Worm (Caenorhabditis elegans) whole organism, L1 larva: Measurements from ENCODE around the gene Y45F10D.7.

Experiments
- C04F5.9 ChIP-seq: sonication (generic microtip); optimal IDR thresholded peaks from 2 replicates; lab custom pipeline; 2016; ENCODE audit warnings: missing genetic modification characterization, missing compliant biosample characterization
- C34B4.2 ChIP-seq: sonication (generic microtip); optimal IDR thresholded peaks from 2 replicates; lab custom pipeline; 2017; ENCODE audit warnings: mild to moderate bottlenecking, missing genetic modification characterization, missing compliant biosample characterization
- ceh-8 ChIP-seq: fragments of 200-800 bp; sonication (Bioruptor generic); optimal IDR thresholded peaks from 2 replicates; lab custom pipeline; 2018; ENCODE audit warnings: mild to moderate bottlenecking, missing genetic modification characterization, moderate library complexity, missing compliant biosample characterization
- ceh-82 ChIP-seq, 3 experiments: fragments of 150-350 bp in 1 of 3; sonication (generic microtip) in 2 of 3; optimal IDR thresholded peaks; 2 replicates each; lab custom pipeline; 2014 to 2017; ENCODE audit warnings: missing biosample characterization in 3 of 3, missing genetic modification characterization in 3 of 3
- ceh-90 ChIP-seq: sonication (generic microtip); optimal IDR thresholded peaks from 2 replicates; lab custom pipeline; 2016; ENCODE audit warnings: missing genetic modification characterization, missing compliant biosample characterization
- ces-1 ChIP-seq: fragments of 150-350 bp; optimal IDR thresholded peaks from 2 replicates; lab custom pipeline; 2014; ENCODE audit warnings: missing biosample characterization, missing genetic modification reagents, missing genetic modification characterization
- dsc-1 ChIP-seq: sonication (generic microtip); optimal IDR thresholded peaks from 2 replicates; lab custom pipeline; 2016; ENCODE audit warnings: mild to moderate bottlenecking, missing genetic modification characterization, missing compliant biosample characterization
- efl-1 ChIP-seq, 4 experiments: fragments of 150-350 bp; optimal IDR thresholded peaks in 3 of 4; peaks in 1 of 4; 1 replicate in 1 of 4; 2 replicates in 3 of 4; lab custom pipeline; 2014; ENCODE audit warnings: missing biosample characterization in 2 of 4, missing genetic modification characterization in 2 of 4, missing genetic modification reagents in 2 of 4
- elt-2 ChIP-seq: sonication (generic microtip); optimal IDR thresholded peaks from 2 replicates; lab custom pipeline; 2016; ENCODE audit warnings: missing genetic modification characterization, mild to moderate bottlenecking, inconsistent platforms, missing compliant biosample characterization, missing genetic modification reagents
- ets-5 ChIP-seq: fragments of 200-800 bp; sonication (Bioruptor generic); IDR thresholded peaks from 2 replicates; pipeline ENCODE4 v1.3.6; 2022; ENCODE audit warnings: missing genetic modification characterization, missing compliant biosample characterization
- fkh-10 ChIP-seq: sonication (generic microtip); optimal IDR thresholded peaks from 2 replicates; lab custom pipeline; 2017; ENCODE audit warnings: missing biosample characterization, missing genetic modification reagents, missing genetic modification characterization
- fkh-4 ChIP-seq: sonication (generic microtip); optimal IDR thresholded peaks from 2 replicates; lab custom pipeline; 2016; ENCODE audit warnings: missing compliant biosample characterization, missing genetic modification characterization, borderline replicate concordance
- fkh-8 ChIP-seq: sonication (generic microtip); optimal IDR thresholded peaks from 2 replicates; lab custom pipeline; 2016; ENCODE audit warnings: mild to moderate bottlenecking, missing genetic modification characterization, missing compliant biosample characterization
- jun-1 ChIP-seq: fragments of 150-350 bp; optimal IDR thresholded peaks from 2 replicates; lab custom pipeline; 2014; ENCODE audit warnings: missing biosample characterization, missing genetic modification reagents, missing genetic modification characterization
- lin-14 ChIP-seq: fragments of 200-800 bp; sonication (Bioruptor generic); optimal IDR thresholded peaks from 2 replicates; lab custom pipeline; 2018; ENCODE audit warnings: mild to moderate bottlenecking, missing genetic modification characterization, moderate library complexity, missing compliant biosample characterization
- lin-15B ChIP-seq: fragments of 150-350 bp; sonication (generic microtip); optimal IDR thresholded peaks from 3 replicates; lab custom pipeline; 2014; ENCODE audit warnings: missing biosample characterization, missing genetic modification characterization
- lsy-2 ChIP-seq, 2 experiments: fragments of 150-350 bp; optimal IDR thresholded peaks; 2 replicates each; lab custom pipeline; 2014; ENCODE audit warnings: missing biosample characterization in 2 of 2, missing genetic modification characterization in 2 of 2
- mdl-1 ChIP-seq, 2 experiments: fragments of 150-350 bp; optimal IDR thresholded peaks; 2 replicates each; lab custom pipeline; 2014 to 2017; ENCODE audit warnings: missing biosample characterization in 2 of 2, missing genetic modification characterization in 2 of 2, inconsistent platforms in 1 of 2
- nhr-11 ChIP-seq: fragments of 150-350 bp; optimal IDR thresholded peaks from 2 replicates; lab custom pipeline; 2014; ENCODE audit warnings: missing biosample characterization, missing genetic modification characterization
- nhr-19 ChIP-seq: fragments of 200-800 bp; sonication (Bioruptor generic); conservative IDR thresholded peaks from 2 replicates; pipeline ENCODE4 v1.3.6; 2022; ENCODE audit warnings: missing genetic modification characterization, missing compliant biosample characterization
- nhr-28 ChIP-seq: fragments of 150-350 bp; optimal IDR thresholded peaks from 2 replicates; lab custom pipeline; 2014; ENCODE audit warnings: missing biosample characterization, missing genetic modification characterization
- nhr-71 ChIP-seq: sonication (generic microtip); optimal IDR thresholded peaks from 2 replicates; lab custom pipeline; 2016; ENCODE audit warnings: mild to moderate bottlenecking, missing genetic modification characterization, moderate library complexity, missing compliant biosample characterization
- nhr-84 ChIP-seq: sonication (generic microtip); optimal IDR thresholded peaks from 2 replicates; lab custom pipeline; 2017; ENCODE audit warnings: missing biosample characterization, missing genetic modification characterization
- pag-3 ChIP-seq: sonication (generic microtip); optimal IDR thresholded peaks from 2 replicates; lab custom pipeline; 2017; ENCODE audit warnings: missing genetic modification characterization, mild to moderate bottlenecking, missing compliant biosample characterization, antibody characterized with exemption, borderline replicate concordance; ENCODE audit not compliant: insufficient read depth
- pax-3 ChIP-seq: fragments of 200-800 bp; sonication (Bioruptor generic); optimal IDR thresholded peaks from 2 replicates; lab custom pipeline; 2018; ENCODE audit warnings: mild to moderate bottlenecking, missing genetic modification characterization, moderate library complexity, missing compliant biosample characterization
- pqm-1 ChIP-seq: sonication (generic microtip); optimal IDR thresholded peaks from 3 replicates; lab custom pipeline; 2017; ENCODE audit warnings: missing biosample characterization, missing genetic modification characterization
- skn-1 ChIP-seq: fragments of 150-350 bp; optimal IDR thresholded peaks from 2 replicates; lab custom pipeline; 2014; ENCODE audit warnings: missing biosample characterization, missing genetic modification characterization
- sptf-1 ChIP-seq: fragments of 150-350 bp; optimal IDR thresholded peaks from 2 replicates; lab custom pipeline; 2014; ENCODE audit warnings: missing biosample characterization, missing genetic modification characterization
- unc-86 ChIP-seq: sonication (generic microtip); optimal IDR thresholded peaks from 2 replicates; lab custom pipeline; 2016; ENCODE audit warnings: missing genetic modification characterization, missing compliant biosample characterization
- xbp-1 ChIP-seq: sonication (generic microtip); optimal IDR thresholded peaks from 2 replicates; lab custom pipeline; 2016; ENCODE audit warnings: missing genetic modification characterization, missing compliant biosample characterization
- zip-4 ChIP-seq: fragments of 200-800 bp; sonication (Bioruptor generic); optimal IDR thresholded peaks from 2 replicates; lab custom pipeline; 2018; ENCODE audit warnings: mild to moderate bottlenecking, missing genetic modification characterization, moderate library complexity, missing compliant biosample characterization
- ztf-11 ChIP-seq, 2 experiments: sonication (generic microtip); optimal IDR thresholded peaks; 2 replicates each; lab custom pipeline; 2016 to 2017; ENCODE audit warnings: missing genetic modification characterization in 2 of 2, missing biosample characterization in 1 of 2, missing compliant biosample characterization in 1 of 2
- ztf-4 ChIP-seq: fragments of 150-350 bp; optimal IDR thresholded peaks from 2 replicates; lab custom pipeline; 2014; ENCODE audit warnings: missing biosample characterization, missing genetic modification characterization

Gene Y45F10D.7

DNA sequence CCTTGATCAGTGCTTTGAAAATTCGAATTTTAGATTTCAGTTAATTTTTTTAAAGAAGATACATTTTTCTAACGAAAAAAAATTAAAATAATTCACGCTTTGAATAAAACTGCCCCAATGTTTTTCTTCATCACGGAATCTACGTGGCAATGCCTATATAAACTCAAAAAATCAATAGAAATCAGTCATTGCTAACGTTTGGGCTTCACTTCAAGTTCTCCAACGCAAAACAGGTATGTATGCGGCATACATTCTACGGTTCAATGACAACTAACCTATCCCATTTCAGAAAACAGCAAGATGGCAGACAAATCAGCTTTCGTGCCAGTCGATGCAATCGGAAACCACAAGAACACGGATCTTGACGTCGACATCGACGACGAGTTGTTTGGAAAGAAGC lies 43.3 kb upstream of the Y45F10D.7 start, which contains the start of gene C47A4.5:
C47A4.5 (plus strand) TSS at position 301 of the 400 bp plus-strand sequence.
- TF ChIP-seq fkh-10 (GFP tag; lab: Kevin White, UChicago) (no peak), mdl-1 (tag; optimal IDR thresholded peaks at IDR 0.05; lab: Kevin White, UChicago) (no peak), ztf-11 (tag; optimal IDR thresholded peaks at IDR 0.05; lab: Kevin White, UChicago) (no peak), unc-86 (no peak), ceh-8 (no peak)

DNA sequence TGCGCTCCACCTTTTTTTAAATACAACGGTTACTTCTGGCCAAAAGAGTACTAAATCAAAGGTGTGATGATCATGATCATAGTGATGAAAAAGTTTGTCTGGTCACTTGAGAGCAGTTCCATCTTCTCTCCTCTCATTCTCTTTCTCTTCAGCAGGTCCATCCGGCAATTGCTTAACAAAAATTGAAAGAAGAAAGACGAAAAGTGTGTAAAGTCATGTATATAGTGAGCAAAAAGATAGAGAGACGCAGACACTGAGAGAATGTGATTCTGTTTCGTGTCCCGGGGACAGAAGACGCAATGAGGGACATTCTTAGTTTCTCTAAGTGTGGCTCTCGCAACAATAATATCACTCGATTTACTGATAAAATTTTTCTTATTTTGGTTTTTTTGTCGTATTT lies 39.9 kb upstream of the Y45F10D.7 start:
- no peak for TF ChIP-seq pag-3 (tag; lab: Kevin White, UChicago)
- no peak for TF ChIP-seq fkh-8 (tag; lab: Kevin White, UChicago)
- no peak for TF ChIP-seq fkh-4 (tag; lab: Kevin White, UChicago)
- no peak for TF ChIP-seq skn-1 (tag; lab: Kevin White, UChicago)
- TF ChIP-seq xbp-1 (tag; lab: Kevin White, UChicago), result no peak
- TF ChIP-seq efl-1 (optimal IDR thresholded peaks at IDR 0.05; lab: Kevin White, UChicago), result peak in 1 of 2 experiments; percentile 9
- TF ChIP-seq efl-1 (GFP tag; optimal IDR thresholded peaks at IDR 0.05 in 1 of 2; lab: Kevin White, UChicago), result no peak
- TF ChIP-seq, all 84 proteins: peak for 1

DNA sequence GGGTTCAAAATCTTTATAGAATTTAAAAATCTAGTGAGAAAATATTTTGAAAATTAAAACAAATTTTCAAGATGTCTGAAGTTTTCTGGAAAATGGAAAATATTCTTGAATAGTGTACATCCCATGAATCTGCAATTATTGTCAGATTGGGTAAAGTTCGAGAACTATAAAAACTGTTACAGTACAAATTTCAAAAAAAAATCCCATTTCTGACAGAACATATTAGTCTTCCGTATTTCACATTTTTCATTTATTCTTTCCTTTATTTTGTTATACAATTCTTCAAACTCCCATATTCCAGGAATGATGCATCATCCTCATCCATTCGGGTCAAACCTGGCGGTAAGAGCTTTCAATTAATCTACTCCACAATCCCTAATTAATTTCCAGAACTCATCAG lies 38.7 kb upstream of the Y45F10D.7 start, which contains the start of gene sorb-1:
sorb-1 (plus strand) TSS at position 301 of the 400 bp plus-strand sequence.
- TF ChIP-seq nhr-71 (no peak), lsy-2 (tag; optimal IDR thresholded peaks at IDR 0.05; lab: Kevin White, UChicago) (no peak), jun-1 (tag; lab: Kevin White, UChicago) (no peak), pqm-1 (tag; lab: Kevin White, UChicago) (no peak), pax-3 (tag; lab: Kevin White, UChicago) (no peak), C34B4.2 (no peak), zip-4 (no peak), C04F5.9 (tag; lab: Kevin White, UChicago) (no peak), dsc-1 (tag; lab: Kevin White, UChicago) (no peak), lin-15B (tag; lab: Kevin White, UChicago) (no peak), fkh-8 (tag; lab: Kevin White, UChicago) (no peak), elt-2 (tag; lab: Kevin White, UChicago) (no peak), ces-1 (GFP tag; lab: Kevin White, UChicago) (no peak), nhr-19 (no peak), nhr-84 (tag; lab: Kevin White, UChicago) (no peak)
- TF ChIP-seq, all 84 proteins: peak for 0

DNA sequence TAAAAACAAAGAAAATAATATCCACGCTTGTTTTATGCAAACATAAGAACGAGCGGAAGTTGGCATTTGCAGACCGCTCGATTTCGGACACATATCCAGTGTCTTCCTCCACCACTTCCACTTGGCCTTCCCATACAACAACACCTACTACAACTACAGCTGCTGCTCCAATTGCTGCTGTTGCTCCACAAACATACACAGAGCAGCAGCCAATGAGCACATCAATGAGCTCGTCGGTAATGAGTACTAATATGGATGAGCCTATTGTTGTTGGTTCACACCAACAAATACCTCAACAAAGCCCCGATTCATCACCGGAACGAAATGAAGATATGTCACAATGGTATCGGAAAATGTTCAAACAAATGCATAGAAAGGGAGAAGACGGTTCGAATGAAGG lies 33.1 kb upstream of the Y45F10D.7 start:
- TF ChIP-seq ets-5 (no peak), sptf-1 (no peak), ceh-82 (tag; optimal IDR thresholded peaks at IDR 0.05; lab: Kevin White, UChicago) (no peak), nhr-11 (tag; lab: Kevin White, UChicago) (no peak), ztf-4 (tag; lab: Kevin White, UChicago) (no peak), ceh-90 (no peak), fkh-10 (GFP tag; lab: Kevin White, UChicago) (no peak), lin-15B (tag; lab: Kevin White, UChicago) (no peak), nhr-84 (tag; lab: Kevin White, UChicago) (no peak)

DNA sequence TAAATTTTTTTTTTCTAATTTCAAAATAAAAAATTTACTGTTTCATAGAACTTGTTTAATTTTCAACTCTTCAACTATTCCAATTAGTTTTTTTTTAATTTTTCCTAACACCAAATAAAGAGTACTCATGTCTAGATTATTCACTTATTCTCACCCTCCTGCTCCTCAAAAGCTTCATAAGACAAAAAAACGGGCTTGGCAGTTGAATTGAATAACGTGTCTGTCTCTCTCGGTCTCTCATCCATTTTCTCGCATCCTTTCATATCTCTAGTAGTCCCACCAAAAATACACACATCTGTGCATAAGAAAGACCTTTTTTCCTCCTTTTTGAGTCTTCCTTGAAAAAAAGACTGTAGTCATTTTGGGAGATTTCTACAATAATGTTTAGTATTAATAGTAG lies 25.3 kb upstream of the Y45F10D.7 start:
- no peak for TF ChIP-seq lin-14
- TF ChIP-seq ceh-8, result no peak
- TF ChIP-seq fkh-10 (GFP tag; lab: Kevin White, UChicago), result peak; percentile 6
- no peak for TF ChIP-seq xbp-1 (tag; lab: Kevin White, UChicago)
- TF ChIP-seq nhr-28 (tag; lab: Kevin White, UChicago), result no peak
